Worm (Caenorhabditis elegans) whole organism, young adult: ENCODE results near the gene Y43F8B.2.

Source experiments
- T26A5.8 ChIP-seq: sonication (generic microtip); optimal IDR thresholded peaks from 2 replicates; lab custom pipeline; 2016; ENCODE audit warnings: missing genetic modification characterization, missing compliant biosample characterization
- Y53G8AR.9 ChIP-seq: fragments of 200-800 bp; sonication (Bioruptor generic); conservative IDR thresholded peaks from 2 replicates; pipeline ENCODE4 v1.3.6; 2022; ENCODE audit warnings: missing genetic modification reagents, missing genetic modification characterization, missing compliant biosample characterization
- Y67H2A.10 ChIP-seq: fragments of 200-800 bp; sonication (Bioruptor generic); conservative IDR thresholded peaks from 2 replicates; pipeline ENCODE4 v1.3.6; 2022; ENCODE audit warnings: missing genetic modification reagents, missing genetic modification characterization, missing compliant biosample characterization
- aptf-2 ChIP-seq: fragments of 200-800 bp; sonication (Bioruptor generic); conservative IDR thresholded peaks from 2 replicates; pipeline ENCODE4 v1.3.6; 2022; ENCODE audit warnings: missing genetic modification reagents, missing genetic modification characterization, missing compliant biosample characterization
- ceh-40 ChIP-seq: fragments of 200-800 bp; sonication (Bioruptor generic); IDR thresholded peaks from 2 replicates; pipeline ENCODE4 v1.3.6; 2022; ENCODE audit warnings: missing genetic modification characterization, missing compliant biosample characterization
- ceh-91 ChIP-seq: fragments of 200-800 bp; sonication (Bioruptor generic); IDR thresholded peaks from 2 replicates; pipeline ENCODE4 v1.3.6; 2022; ENCODE audit warnings: missing genetic modification reagents, missing genetic modification characterization, missing compliant biosample characterization
- hlh-26 ChIP-seq: fragments of 200-800 bp; sonication (Bioruptor generic); conservative IDR thresholded peaks from 2 replicates; pipeline ENCODE4 v1.3.6; 2022; ENCODE audit warnings: missing genetic modification reagents, missing genetic modification characterization, missing compliant biosample characterization
- lag-1 ChIP-seq: fragments of 200-800 bp; sonication (Bioruptor generic); IDR thresholded peaks from 2 replicates; pipeline ENCODE4 v1.3.6; 2022; ENCODE audit warnings: missing genetic modification reagents, missing genetic modification characterization, missing compliant biosample characterization
- lin-54 ChIP-seq: fragments of 200-800 bp; sonication (Bioruptor generic); optimal IDR thresholded peaks from 2 replicates; lab custom pipeline; 2018; ENCODE audit warnings: mild to moderate bottlenecking, missing genetic modification characterization, missing compliant biosample characterization
- nhr-80 ChIP-seq: sonication (generic microtip); optimal IDR thresholded peaks from 2 replicates; lab custom pipeline; 2016; ENCODE audit warnings: missing genetic modification characterization, missing compliant biosample characterization
- somi-1 ChIP-seq: fragments of 200-800 bp; sonication (Bioruptor generic); optimal IDR thresholded peaks from 2 replicates; lab custom pipeline; 2018; ENCODE audit warnings: mild to moderate bottlenecking, missing genetic modification characterization, missing compliant biosample characterization
- xnd-1 ChIP-seq: sonication (generic microtip); optimal IDR thresholded peaks from 2 replicates; lab custom pipeline; 2016; ENCODE audit warnings: missing genotype, missing genetic modification reagents, missing genetic modification characterization, missing compliant biosample characterization

Gene Y43F8B.2

ce11 chrV:19470385-19470784 is 62.5 kb downstream of the Y43F8B.2 start, which contains the start of gene Y43F8B.11:
Gene Y43F8B.11 (plus strand): TSS chrV:19470685.
- no peak for TF ChIP-seq ceh-91 (GFP tag; lab: Robert Waterston, UW)
- TF ChIP-seq lin-54 (GFP tag; lab: Kevin White, UChicago) = no peak
- TF ChIP-seq xnd-1 (tag; lab: Kevin White, UChicago) = no peak
- no peak for TF ChIP-seq ceh-40 (GFP tag; lab: Robert Waterston, UW)
- TF ChIP-seq nhr-80 = no peak
- no peak for TF ChIP-seq hlh-26 (GFP tag; lab: Robert Waterston, UW)
- TF ChIP-seq Y67H2A.10 (GFP tag; lab: Robert Waterston, UW) = no peak
- no peak for TF ChIP-seq lag-1
- TF ChIP-seq T26A5.8 (tag; lab: Kevin White, UChicago) = no peak
- no peak for TF ChIP-seq somi-1 (GFP tag; lab: Kevin White, UChicago)
- TF ChIP-seq aptf-2 (GFP tag; lab: Robert Waterston, UW) = no peak
- TF ChIP-seq Y53G8AR.9 (GFP tag; lab: Robert Waterston, UW) = no peak
